Fruit fly (Drosophila melanogaster) Kc167 (cell line): ENCODE results near the gene smog.

Experiments used
- Sin3A ChIP-seq: fragments of >200 bp; optimal IDR thresholded peaks from 2 replicates; lab custom pipeline; 2018; ENCODE audit warnings: missing external identifiers
- h ChIP-seq: fragments of >200 bp; optimal IDR thresholded peaks from 3 replicates; lab custom pipeline; 2018; ENCODE audit warnings: missing external identifiers
- insv ChIP-seq: fragments of >200 bp; optimal IDR thresholded peaks from 3 replicates; lab custom pipeline; 2018; ENCODE audit warnings: missing external identifiers
- psq ChIP-seq: fragments of >200 bp; optimal IDR thresholded peaks from 2 replicates; lab custom pipeline; 2017; ENCODE audit warnings: missing external identifiers

- TF ChIP-seq psq (no peak), insv (lab: Kevin White, UChicago) (no peak), Sin3A (lab: Kevin White, UChicago) (no peak), h (lab: Kevin White, UChicago) (no peak)
Measured at dm6 chr2L:4886132-4886531, 33.5 kb downstream of the smog start.
